Worm (Caenorhabditis elegans) whole organism, L1 larva: ENCODE data around the gene scav-2.

Experiments used
- fos-1 ChIP-seq: fragments of 150-350 bp; optimal IDR thresholded peaks from 2 replicates; lab custom pipeline; 2014; ENCODE audit warnings: missing biosample characterization, missing genetic modification characterization
- nhr-84 ChIP-seq: sonication (generic microtip); optimal IDR thresholded peaks from 2 replicates; lab custom pipeline; 2017; ENCODE audit warnings: missing biosample characterization, missing genetic modification characterization
- unc-62 ChIP-seq: fragments of 150-350 bp; optimal IDR thresholded peaks from 2 replicates; lab custom pipeline; 2014; ENCODE audit warnings: missing biosample characterization, missing genetic modification reagents, missing genetic modification characterization

- TF ChIP-seq fos-1 (tag; lab: Kevin White, UChicago) (no peak), unc-62 (GFP tag; lab: Kevin White, UChicago) (no peak), nhr-84 (tag; lab: Kevin White, UChicago) (no peak)
Measured at ce11 chrIII:13564929-13565328, 9.8 kb upstream of the scav-2 start, which contains the start of gene aldo-1.
